Fruit fly (Drosophila melanogaster): ENCODE measurements around the gene CG31068.

CG31068 gene

DNA sequence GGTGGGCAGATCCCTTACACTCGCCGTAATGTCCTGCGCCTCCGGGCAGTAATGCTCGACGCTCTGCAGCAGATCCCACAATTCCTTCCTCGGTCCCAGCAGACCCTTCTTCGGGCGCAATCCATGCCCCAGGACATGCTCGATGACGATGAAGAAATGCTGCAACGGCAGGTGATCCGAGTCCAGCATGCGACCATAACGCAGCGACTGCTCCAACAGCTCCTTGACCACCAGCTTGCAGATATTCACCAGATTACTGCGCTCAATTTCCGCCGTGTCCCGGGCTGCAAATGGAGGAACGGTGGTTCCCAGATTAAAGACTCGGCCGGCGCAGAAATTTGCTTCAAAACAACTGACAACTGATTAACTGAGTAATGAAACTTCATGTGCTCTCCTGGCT is at the start of gene CG31068:
CG31068 (plus strand) TSS at position 301 of the 400 bp plus-strand sequence.
- TF ChIP-seq noc (tag; optimal IDR thresholded peaks at IDR 0.05): no peak

dm6 chr3R:27185933-27186571 is 47.4 kb upstream of the CG31068 start:
- TF ChIP-seq noc (tag; optimal IDR thresholded peaks at IDR 0.05): no peak

DNA sequence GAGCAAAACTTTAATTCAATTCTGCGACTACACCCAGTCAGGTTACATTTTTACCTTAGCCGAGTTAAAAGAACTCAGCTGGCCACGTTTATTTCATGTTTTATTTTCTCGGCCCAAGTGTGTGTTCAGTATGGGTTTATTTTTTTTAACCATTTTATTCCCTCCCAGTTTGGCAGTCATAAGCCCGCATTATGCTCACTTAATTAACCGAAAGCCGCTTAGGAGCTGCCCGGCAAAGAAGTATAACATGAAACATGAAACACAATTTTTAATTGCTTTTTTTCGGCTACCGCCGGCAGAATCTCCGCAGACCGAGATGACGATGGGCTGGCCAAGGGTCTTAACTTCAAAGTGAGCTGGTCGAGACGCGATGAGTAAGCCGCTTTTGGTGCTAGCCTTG is 46.6 kb upstream of the CG31068 start:
- no peak for TF ChIP-seq noc (tag; optimal IDR thresholded peaks at IDR 0.05)

- TF ChIP-seq noc (tag; optimal IDR thresholded peaks at IDR 0.05): no peak
These were observed 40.4 kb upstream of the CG31068 start for dm6 chr3R:27193079-27193478.

- no peak for TF ChIP-seq noc (tag; optimal IDR thresholded peaks at IDR 0.05)
These were observed 39.4 kb upstream of the CG31068 start, which contains the start of gene Ser for dm6 chr3R:27194106-27194505. TSS of gene Ser (minus strand) at chr3R:27194267.

DNA sequence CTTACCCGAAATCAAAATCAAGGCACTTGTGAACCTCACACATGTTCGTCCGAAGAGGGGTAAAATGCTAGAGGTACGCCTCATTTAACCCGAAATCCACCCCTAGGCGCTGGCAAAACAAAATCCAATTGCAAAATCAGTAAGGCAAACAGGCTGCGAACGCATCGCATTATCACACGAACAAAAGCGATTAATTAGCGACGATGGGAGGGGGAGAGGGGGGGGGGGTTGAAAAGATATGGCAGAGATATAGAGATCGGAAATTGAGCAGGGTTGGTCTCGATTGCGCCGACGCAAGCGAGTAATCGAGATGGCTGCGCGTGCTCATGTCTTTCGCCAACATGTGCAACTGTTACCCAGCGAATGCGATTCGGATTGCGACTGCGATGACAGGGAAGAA is 36.6 kb upstream of the CG31068 start:
- TF ChIP-seq noc (tag; optimal IDR thresholded peaks at IDR 0.05): no peak

dm6 chr3R:27197581-27197980 is 35.9 kb upstream of the CG31068 start:
- TF ChIP-seq noc (tag; optimal IDR thresholded peaks at IDR 0.05): no peak

dm6 chr3R:27198883-27199780 is 34.4 kb upstream of the CG31068 start:
- TF ChIP-seq noc (tag; optimal IDR thresholded peaks at IDR 0.05): no peak

- TF ChIP-seq noc (tag; optimal IDR thresholded peaks at IDR 0.05): no peak
These were observed 31.8 kb upstream of the CG31068 start for dm6 chr3R:27201538-27202281.

- no peak for TF ChIP-seq noc (tag; optimal IDR thresholded peaks at IDR 0.05)
These were observed 31.2 kb upstream of the CG31068 start for dm6 chr3R:27202330-27202729.

DNA sequence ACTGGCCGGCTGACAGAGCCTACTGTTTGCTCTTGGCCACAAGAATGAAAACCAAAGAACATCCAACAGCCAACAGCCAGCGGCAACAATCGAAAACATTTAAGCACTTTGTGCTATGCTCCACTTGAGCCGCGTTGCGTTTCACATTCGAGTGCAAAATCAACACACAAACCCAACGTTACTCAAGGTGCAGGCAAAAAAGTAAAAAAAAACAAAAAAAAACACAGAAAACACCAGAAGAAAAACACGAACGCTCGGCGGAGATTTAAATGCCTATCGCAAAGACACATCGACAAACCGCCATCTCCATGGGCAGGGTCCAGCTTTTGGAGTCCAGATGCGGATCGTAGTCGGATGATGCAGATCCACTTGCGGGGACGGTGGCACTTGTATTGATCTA is 29.6 kb upstream of the CG31068 start:
- no peak for TF ChIP-seq noc (tag; optimal IDR thresholded peaks at IDR 0.05)

dm6 chr3R:27204694-27205414 is 28.6 kb upstream of the CG31068 start:
- TF ChIP-seq noc (tag; optimal IDR thresholded peaks at IDR 0.05): peak; percentile 50

dm6 chr3R:27208724-27209343 is 24.7 kb upstream of the CG31068 start:
- TF ChIP-seq noc (tag; optimal IDR thresholded peaks at IDR 0.05): no peak

- no peak for TF ChIP-seq noc (tag; optimal IDR thresholded peaks at IDR 0.05)
These were observed 23.8 kb upstream of the CG31068 start for dm6 chr3R:27209561-27210275.

All from whole organism, larva.